Worm (Caenorhabditis elegans): Measurements from ENCODE around the gene F10E9.11.

The F10E9.11 gene

ce11 chrIII:8319100-8319499 is at the start of gene F10E9.11:
Gene F10E9.11, minus strand, starts transcription at chrIII:8319260.
- TF ChIP-seq ets-7 (tag; optimal IDR thresholded peaks at IDR 0.05) (peak; percentile 50), ceh-13 (GFP tag; optimal IDR thresholded peaks at IDR 0.05) (no peak), B0310.2 (tag; optimal IDR thresholded peaks at IDR 0.05) (no peak), scrt-1 (GFP tag; IDR thresholded peaks at IDR 0.05) (no peak), pes-1 (GFP tag; IDR thresholded peaks at IDR 0.05) (peak; percentile 57; the same call in 1 of the 2 replicates), sea-1 (GFP tag; conservative IDR thresholded peaks at IDR 0.05) (0 out of 2 replicates have a peak, but pooled peaks have one; percentile 70), flt-1 (GFP tag; IDR thresholded peaks at IDR 0.05) (peak; percentile 64), hmg-4 (GFP tag; optimal IDR thresholded peaks at IDR 0.05) (peak; percentile 40), hmbx-1 (tag; optimal IDR thresholded peaks at IDR 0.05) (no peak), tra-4 (tag; optimal IDR thresholded peaks at IDR 0.05) (no peak), F13C5.2 (tag; optimal IDR thresholded peaks at IDR 0.05) (peak; percentile 53), tbx-11 (GFP tag; IDR thresholded peaks at IDR 0.05) (no peak), ama-1 (optimal IDR thresholded peaks at IDR 0.05) (no peak), ceh-36 (tag; optimal IDR thresholded peaks at IDR 0.05) (no peak), hnd-1 (tag; optimal IDR thresholded peaks at IDR 0.05) (no peak), aly-1 (tag; optimal IDR thresholded peaks at IDR 0.05) (peak; percentile 46), tbx-37 (GFP tag; conservative IDR thresholded peaks at IDR 0.05) (peak; percentile 89)

ce11 chrIII:8368619-8369018 is 49.6 kb upstream of the F10E9.11 start, which contains the start of gene R05D3.9:
Gene R05D3.9, minus strand, starts transcription at chrIII:8368719.
- TF ChIP-seq pes-1 (GFP tag; IDR thresholded peaks at IDR 0.05) = no peak
- TF ChIP-seq hmbx-1 (tag; optimal IDR thresholded peaks at IDR 0.05) = no peak

ce11 chrIII:8363253-8364061 is 44.4 kb upstream of the F10E9.11 start, which contains the start of gene R05D3.3:
Gene R05D3.3, plus strand, starts transcription at chrIII:8364011.
- TF ChIP-seq aly-1 (tag; optimal IDR thresholded peaks at IDR 0.05) = no peak
- no peak for TF ChIP-seq ceh-13 (GFP tag; optimal IDR thresholded peaks at IDR 0.05)
- no peak for TF ChIP-seq hmg-4 (GFP tag; optimal IDR thresholded peaks at IDR 0.05)
- TF ChIP-seq B0310.2 (tag; optimal IDR thresholded peaks at IDR 0.05) = no peak
- no peak for TF ChIP-seq ceh-36 (tag; optimal IDR thresholded peaks at IDR 0.05)
- TF ChIP-seq hnd-1 (tag; optimal IDR thresholded peaks at IDR 0.05) = no peak
- no peak for TF ChIP-seq flt-1 (GFP tag; IDR thresholded peaks at IDR 0.05)
- no peak for TF ChIP-seq hmbx-1 (tag; optimal IDR thresholded peaks at IDR 0.05)
- no peak for TF ChIP-seq F13C5.2 (tag; optimal IDR thresholded peaks at IDR 0.05)
- TF ChIP-seq ama-1 (optimal IDR thresholded peaks at IDR 0.05) = no peak
- no peak for TF ChIP-seq scrt-1 (GFP tag; IDR thresholded peaks at IDR 0.05)
- TF ChIP-seq tra-4 (tag; optimal IDR thresholded peaks at IDR 0.05) = no peak
- no peak for TF ChIP-seq tbx-11 (GFP tag; IDR thresholded peaks at IDR 0.05)
- TF ChIP-seq pes-1 (GFP tag; IDR thresholded peaks at IDR 0.05) = no peak
- TF ChIP-seq sea-1 (GFP tag; conservative IDR thresholded peaks at IDR 0.05) = no peak
- TF ChIP-seq tbx-37 (GFP tag; conservative IDR thresholded peaks at IDR 0.05) = no peak
- no peak for TF ChIP-seq ets-7 (tag; optimal IDR thresholded peaks at IDR 0.05)

ce11 chrIII:8358213-8358672 is 39.2 kb upstream of the F10E9.11 start, which contains the start of the genes R05D3.8 and rfp-1:
Gene R05D3.8, minus strand, starts transcription at chrIII:8358327.
Gene rfp-1, plus strand, starts transcription at chrIII:8358622.
- TF ChIP-seq ceh-13 (GFP tag; optimal IDR thresholded peaks at IDR 0.05) (no peak), ama-1 (optimal IDR thresholded peaks at IDR 0.05) (no peak), tbx-11 (GFP tag; IDR thresholded peaks at IDR 0.05) (no peak), hnd-1 (tag; optimal IDR thresholded peaks at IDR 0.05) (no peak), tbx-37 (GFP tag; conservative IDR thresholded peaks at IDR 0.05) (no peak), scrt-1 (GFP tag; IDR thresholded peaks at IDR 0.05) (no peak), aly-1 (tag; optimal IDR thresholded peaks at IDR 0.05) (no peak), flt-1 (GFP tag; IDR thresholded peaks at IDR 0.05) (no peak), F13C5.2 (tag; optimal IDR thresholded peaks at IDR 0.05) (no peak), hmg-4 (GFP tag; optimal IDR thresholded peaks at IDR 0.05) (no peak), hmbx-1 (tag; optimal IDR thresholded peaks at IDR 0.05) (no peak), ets-7 (tag; optimal IDR thresholded peaks at IDR 0.05) (no peak), B0310.2 (tag; optimal IDR thresholded peaks at IDR 0.05) (no peak), pes-1 (GFP tag; IDR thresholded peaks at IDR 0.05) (no peak), tra-4 (tag; optimal IDR thresholded peaks at IDR 0.05) (no peak), ceh-36 (tag; optimal IDR thresholded peaks at IDR 0.05) (no peak), sea-1 (GFP tag; conservative IDR thresholded peaks at IDR 0.05) (no peak)

- TF ChIP-seq hmg-4 (GFP tag; optimal IDR thresholded peaks at IDR 0.05) (peak; percentile 78), scrt-1 (GFP tag; IDR thresholded peaks at IDR 0.05) (no peak), F13C5.2 (tag; optimal IDR thresholded peaks at IDR 0.05) (peak; percentile 49), ama-1 (optimal IDR thresholded peaks at IDR 0.05) (no peak), ceh-36 (tag; optimal IDR thresholded peaks at IDR 0.05) (no peak), aly-1 (tag; optimal IDR thresholded peaks at IDR 0.05) (peak; percentile 72), tbx-37 (GFP tag; conservative IDR thresholded peaks at IDR 0.05) (no peak), hnd-1 (tag; optimal IDR thresholded peaks at IDR 0.05) (no peak)
These were observed 37.4 kb upstream of the F10E9.11 start for ce11 chrIII:8356407-8356881.

- TF ChIP-seq sea-1 (GFP tag; conservative IDR thresholded peaks at IDR 0.05) = no peak
- TF ChIP-seq hnd-1 (tag; optimal IDR thresholded peaks at IDR 0.05) = no peak
- no peak for TF ChIP-seq B0310.2 (tag; optimal IDR thresholded peaks at IDR 0.05)
- no peak for TF ChIP-seq scrt-1 (GFP tag; IDR thresholded peaks at IDR 0.05)
- no peak for TF ChIP-seq tbx-37 (GFP tag; conservative IDR thresholded peaks at IDR 0.05)
- no peak for TF ChIP-seq tra-4 (tag; optimal IDR thresholded peaks at IDR 0.05)
- no peak for TF ChIP-seq flt-1 (GFP tag; IDR thresholded peaks at IDR 0.05)
- no peak for TF ChIP-seq pes-1 (GFP tag; IDR thresholded peaks at IDR 0.05)
- TF ChIP-seq ceh-13 (GFP tag; optimal IDR thresholded peaks at IDR 0.05) = no peak
- TF ChIP-seq ama-1 (optimal IDR thresholded peaks at IDR 0.05) = no peak
- no peak for TF ChIP-seq ets-7 (tag; optimal IDR thresholded peaks at IDR 0.05)
- TF ChIP-seq hmbx-1 (tag; optimal IDR thresholded peaks at IDR 0.05) = no peak
- no peak for TF ChIP-seq aly-1 (tag; optimal IDR thresholded peaks at IDR 0.05)
- TF ChIP-seq tbx-11 (GFP tag; IDR thresholded peaks at IDR 0.05) = no peak
- no peak for TF ChIP-seq hmg-4 (GFP tag; optimal IDR thresholded peaks at IDR 0.05)
These were observed 36.4 kb upstream of the F10E9.11 start for ce11 chrIII:8355462-8355815.

Measured in whole organism, early embryonic.